Fruit fly (Drosophila melanogaster) whole organism, embryonic: ENCODE data around the gene Rab9.

Source experiments
- CG1024 ChIP-seq: fragments of 200-800 bp; sonication (Bioruptor generic); IDR thresholded peaks from 2 replicates; pipeline ENCODE4 v1.3.6; 2022; ENCODE audit warnings: missing biosample characterization, missing genetic modification characterization
- CG10431 ChIP-seq: fragments of 200-800 bp; sonication (Bioruptor generic); optimal IDR thresholded peaks from 3 replicates; lab custom pipeline; 2018; ENCODE audit warnings: missing biosample characterization, mild to moderate bottlenecking, missing genetic modification characterization
- CG10959 ChIP-seq: fragments of 200-800 bp; sonication (Bioruptor generic); IDR thresholded peaks from 2 replicates; pipeline ENCODE4 v1.3.6; 2022; ENCODE audit warnings: missing biosample characterization, missing genetic modification characterization
- CG11093 ChIP-seq: fragments of 200-800 bp; sonication (Bioruptor generic); IDR thresholded peaks from 3 replicates; pipeline ENCODE4 v1.3.6; 2022; ENCODE audit warnings: missing biosample characterization, missing genetic modification characterization
- CG11695 ChIP-seq: fragments of 200-800 bp; sonication (Bioruptor generic); IDR thresholded peaks from 3 replicates; pipeline ENCODE4 v1.3.6; 2022; ENCODE audit warnings: missing biosample characterization, missing genetic modification characterization
- CG12219 ChIP-seq: fragments of 200-800 bp; sonication (Bioruptor generic); optimal IDR thresholded peaks from 3 replicates; lab custom pipeline; 2018; ENCODE audit warnings: missing biosample characterization, mild to moderate bottlenecking, missing genetic modification characterization
- CG12659 ChIP-seq: fragments of 200-800 bp; sonication (Bioruptor generic); optimal IDR thresholded peaks from 3 replicates; lab custom pipeline; 2017; ENCODE audit warnings: mild to moderate bottlenecking, missing biosample characterization, missing genetic modification reagents, missing genetic modification characterization
- CG13624 ChIP-seq: fragments of 200-800 bp; sonication (Bioruptor generic); optimal IDR thresholded peaks from 2 replicates; lab custom pipeline; 2016; ENCODE audit warnings: missing biosample characterization, missing genetic modification characterization
- CG14014 ChIP-seq: fragments of 200-800 bp; sonication (Bioruptor generic); IDR thresholded peaks from 2 replicates; pipeline ENCODE4 v1.3.6; 2022; ENCODE audit warnings: missing biosample characterization, missing genetic modification characterization
- CG14667 ChIP-seq: fragments of 200-800 bp; sonication (Bioruptor generic); IDR thresholded peaks from 2 replicates; pipeline ENCODE4 v1.3.6; 2022; ENCODE audit warnings: missing biosample characterization, missing genetic modification characterization
- CG1647 ChIP-seq: fragments of 200-800 bp; sonication (Bioruptor generic); optimal IDR thresholded peaks from 3 replicates; lab custom pipeline; 2016; ENCODE audit warnings: missing biosample characterization, missing genetic modification characterization
- CG2889 ChIP-seq: fragments of 200-800 bp; sonication (Bioruptor generic); IDR thresholded peaks from 3 replicates; pipeline ENCODE4 v1.3.6; 2022; ENCODE audit warnings: missing biosample characterization, missing genetic modification characterization
- CG3163 ChIP-seq: fragments of 200-800 bp; sonication (Bioruptor generic); optimal IDR thresholded peaks from 3 replicates; lab custom pipeline; 2016; ENCODE audit warnings: missing biosample characterization, missing genetic modification characterization
- CG4820 ChIP-seq: fragments of 200-800 bp; sonication (Bioruptor generic); optimal IDR thresholded peaks from 3 replicates; lab custom pipeline; 2016; ENCODE audit warnings: missing biosample characterization, missing genetic modification characterization
- CG6272 ChIP-seq: fragments of 200-800 bp; sonication (Bioruptor generic); IDR thresholded peaks from 2 replicates; pipeline ENCODE4 v1.3.6; 2022; ENCODE audit warnings: missing biosample characterization, missing genetic modification characterization
- CG7357 ChIP-seq: fragments of 200-800 bp; sonication (Bioruptor generic); IDR thresholded peaks from 3 replicates; pipeline ENCODE4 v1.3.6; 2022; ENCODE audit warnings: missing biosample characterization, missing genetic modification characterization
- CG7786 ChIP-seq: fragments of 200-800 bp; sonication (Bioruptor generic); optimal IDR thresholded peaks from 2 replicates; lab custom pipeline; 2016; ENCODE audit warnings: missing biosample characterization, missing genetic modification characterization
- CG8281 ChIP-seq: fragments of 200-800 bp; sonication (Bioruptor generic); optimal IDR thresholded peaks from 2 replicates; lab custom pipeline; 2018; ENCODE audit warnings: missing biosample characterization, mild to moderate bottlenecking, missing genetic modification characterization, moderate library complexity
- CG8290 ChIP-seq, 3 experiments: fragments of 200-800 bp; sonication (Bioruptor generic); optimal IDR thresholded peaks; 2 replicates each; lab custom pipeline; 2016 to 2019; ENCODE audit warnings: missing biosample characterization in 3 of 3, missing genetic modification characterization in 3 of 3, mild to moderate bottlenecking in 2 of 3, moderate library complexity in 1 of 3
- CG9797 ChIP-seq: fragments of 200-800 bp; sonication (Bioruptor generic); optimal IDR thresholded peaks from 3 replicates; lab custom pipeline; 2018; ENCODE audit warnings: missing biosample characterization, mild to moderate bottlenecking, missing genetic modification characterization
- CkIIα-i1 ChIP-seq: fragments of 200-800 bp; sonication (Bioruptor generic); IDR thresholded peaks from 2 replicates; pipeline ENCODE4 v1.3.6; 2022; ENCODE audit warnings: missing biosample characterization, missing genetic modification characterization
- Dad ChIP-seq: fragments of 200-800 bp; sonication (Bioruptor generic); optimal IDR thresholded peaks from 3 replicates; lab custom pipeline; 2016; ENCODE audit warnings: missing biosample characterization, missing genetic modification characterization
- Dfd ChIP-seq, 2 experiments: fragments of >200 bp; optimal IDR thresholded peaks; 2 replicates each; lab custom pipeline; 2017; ENCODE audit warnings: missing biosample characterization in 2 of 2, missing genetic modification characterization in 2 of 2
- Dref ChIP-seq: fragments of 200-800 bp; sonication (Bioruptor generic); IDR thresholded peaks from 2 replicates; pipeline ENCODE4 v1.3.6; 2022; ENCODE audit warnings: missing biosample characterization, missing genetic modification characterization
- Gsc ChIP-seq: fragments of 200-800 bp; sonication (Bioruptor generic); IDR thresholded peaks from 2 replicates; pipeline ENCODE4 v1.3.6; 2022; ENCODE audit warnings: missing biosample characterization, missing genetic modification characterization
- HLH3B ChIP-seq: fragments of 200-800 bp; sonication (Bioruptor generic); IDR thresholded peaks from 2 replicates; pipeline ENCODE4 v1.3.6; 2022; ENCODE audit warnings: missing biosample characterization, missing genetic modification characterization
- Hmr ChIP-seq: fragments of 200-800 bp; sonication (Bioruptor generic); optimal IDR thresholded peaks from 3 replicates; lab custom pipeline; 2017; ENCODE audit warnings: mild to moderate bottlenecking, missing biosample characterization, missing genetic modification reagents, missing genetic modification characterization
- Hr3 ChIP-seq: fragments of 200-800 bp; sonication (Bioruptor generic); optimal IDR thresholded peaks from 3 replicates; lab custom pipeline; 2016; ENCODE audit warnings: missing biosample characterization, missing genetic modification characterization
- Hr51 ChIP-seq, 2 experiments: fragments of 200-800 bp; sonication (Bioruptor generic); optimal IDR thresholded peaks; 2 replicates in 1 of 2; 3 replicates in 1 of 2; lab custom pipeline; 2016 to 2018; ENCODE audit warnings: missing biosample characterization in 2 of 2, missing genetic modification characterization in 2 of 2, mild to moderate bottlenecking in 1 of 2, moderate library complexity in 1 of 2
- NFAT ChIP-seq: fragments of 200-800 bp; sonication (Bioruptor generic); IDR thresholded peaks from 2 replicates; pipeline ENCODE4 v1.3.6; 2022; ENCODE audit warnings: missing biosample characterization, missing genetic modification characterization
- Nf-YA ChIP-seq: fragments of 200-800 bp; sonication (Bioruptor generic); IDR thresholded peaks from 2 replicates; pipeline ENCODE4 v1.3.6; 2022; ENCODE audit warnings: missing biosample characterization, missing genetic modification characterization
- Ptx1 ChIP-seq: fragments of 200-800 bp; sonication (Bioruptor generic); IDR thresholded peaks from 2 replicates; pipeline ENCODE4 v1.3.6; 2022; ENCODE audit warnings: missing biosample characterization, missing genetic modification characterization
- Tbp ChIP-seq: fragments of >200 bp; optimal IDR thresholded peaks from 2 replicates; lab custom pipeline; 2018; ENCODE audit warnings: missing biosample characterization, missing genetic modification characterization
- Trl ChIP-seq, 3 experiments: fragments of >200 bp in 2 of 3; fragments of 200-800 bp in 1 of 3; sonication (Bioruptor generic) in 1 of 3; optimal IDR thresholded peaks; 2 replicates in 1 of 3; 3 replicates in 2 of 3; lab custom pipeline; 2016 to 2017; ENCODE audit warnings: missing biosample characterization in 1 of 3, missing genetic modification characterization in 1 of 3
- caup ChIP-seq: fragments of 200-800 bp; sonication (Bioruptor generic); optimal IDR thresholded peaks from 3 replicates; lab custom pipeline; 2017; ENCODE audit warnings: missing biosample characterization, mild to moderate bottlenecking, missing genetic modification characterization, moderate library complexity; ENCODE audit not compliant: severe bottlenecking
- da ChIP-seq: fragments of 200-800 bp; sonication (Bioruptor generic); optimal IDR thresholded peaks from 2 replicates; lab custom pipeline; 2016; ENCODE audit warnings: missing biosample characterization, missing genetic modification characterization
- dati ChIP-seq: fragments of 200-800 bp; sonication (Bioruptor generic); IDR thresholded peaks from 2 replicates; pipeline ENCODE4 v1.3.6; 2022; ENCODE audit warnings: missing biosample characterization, missing genetic modification characterization
- ewg ChIP-seq: fragments of 200-800 bp; sonication (Bioruptor generic); optimal IDR thresholded peaks from 3 replicates; lab custom pipeline; 2017; ENCODE audit warnings: mild to moderate bottlenecking, missing biosample characterization, missing genetic modification reagents, missing genetic modification characterization
- gsb ChIP-seq: fragments of 200-800 bp; sonication (Bioruptor generic); IDR thresholded peaks from 2 replicates; pipeline ENCODE4 v1.3.6; 2022; ENCODE audit warnings: missing biosample characterization, missing genetic modification characterization
- hkb ChIP-seq, 2 experiments: fragments of 200-800 bp in 1 of 2; fragments of >200 bp in 1 of 2; sonication (Bioruptor generic) in 1 of 2; IDR thresholded peaks in 1 of 2; optimal IDR thresholded peaks in 1 of 2; 2 replicates each; pipeline versions ENCODE4 v1.3.6 to Lab custom; 2017 to 2022; ENCODE audit warnings: missing biosample characterization in 1 of 2, missing genetic modification characterization in 1 of 2
- hth ChIP-seq: fragments of >200 bp; optimal IDR thresholded peaks from 2 replicates; lab custom pipeline; 2017; ENCODE audit warnings: inconsistent platforms
- klu ChIP-seq: fragments of 200-800 bp; sonication (Bioruptor generic); IDR thresholded peaks from 2 replicates; pipeline ENCODE4 v1.3.6; 2022; ENCODE audit warnings: missing biosample characterization, missing genetic modification characterization
- prd ChIP-seq, 3 experiments: fragments of >200 bp in 2 of 3; fragments of 200-800 bp in 1 of 3; sonication (Bioruptor generic) in 1 of 3; optimal IDR thresholded peaks in 2 of 3; IDR thresholded peaks in 1 of 3; 2 replicates in 2 of 3; 3 replicates in 1 of 3; pipeline versions ENCODE4 v1.3.6 to Lab custom; 2017 to 2022; ENCODE audit warnings: missing biosample characterization in 1 of 3, missing genetic modification characterization in 1 of 3
- ro ChIP-seq: fragments of 200-800 bp; sonication (Bioruptor generic); IDR thresholded peaks from 2 replicates; pipeline ENCODE4 v1.3.6; 2022; ENCODE audit warnings: missing biosample characterization, missing genetic modification characterization
- tx ChIP-seq: fragments of 200-800 bp; sonication (Bioruptor generic); optimal IDR thresholded peaks from 2 replicates; lab custom pipeline; 2016; ENCODE audit warnings: missing biosample characterization, missing genetic modification characterization
- wdn ChIP-seq: fragments of 200-800 bp; sonication (Bioruptor generic); IDR thresholded peaks from 2 replicates; pipeline ENCODE4 v1.3.6; 2022; ENCODE audit warnings: missing biosample characterization, missing genetic modification characterization
- zf30C ChIP-seq: fragments of 200-800 bp; sonication (Bioruptor generic); optimal IDR thresholded peaks from 3 replicates; lab custom pipeline; 2018; ENCODE audit warnings: missing biosample characterization, mild to moderate bottlenecking, missing genetic modification characterization

Gene Rab9

DNA sequence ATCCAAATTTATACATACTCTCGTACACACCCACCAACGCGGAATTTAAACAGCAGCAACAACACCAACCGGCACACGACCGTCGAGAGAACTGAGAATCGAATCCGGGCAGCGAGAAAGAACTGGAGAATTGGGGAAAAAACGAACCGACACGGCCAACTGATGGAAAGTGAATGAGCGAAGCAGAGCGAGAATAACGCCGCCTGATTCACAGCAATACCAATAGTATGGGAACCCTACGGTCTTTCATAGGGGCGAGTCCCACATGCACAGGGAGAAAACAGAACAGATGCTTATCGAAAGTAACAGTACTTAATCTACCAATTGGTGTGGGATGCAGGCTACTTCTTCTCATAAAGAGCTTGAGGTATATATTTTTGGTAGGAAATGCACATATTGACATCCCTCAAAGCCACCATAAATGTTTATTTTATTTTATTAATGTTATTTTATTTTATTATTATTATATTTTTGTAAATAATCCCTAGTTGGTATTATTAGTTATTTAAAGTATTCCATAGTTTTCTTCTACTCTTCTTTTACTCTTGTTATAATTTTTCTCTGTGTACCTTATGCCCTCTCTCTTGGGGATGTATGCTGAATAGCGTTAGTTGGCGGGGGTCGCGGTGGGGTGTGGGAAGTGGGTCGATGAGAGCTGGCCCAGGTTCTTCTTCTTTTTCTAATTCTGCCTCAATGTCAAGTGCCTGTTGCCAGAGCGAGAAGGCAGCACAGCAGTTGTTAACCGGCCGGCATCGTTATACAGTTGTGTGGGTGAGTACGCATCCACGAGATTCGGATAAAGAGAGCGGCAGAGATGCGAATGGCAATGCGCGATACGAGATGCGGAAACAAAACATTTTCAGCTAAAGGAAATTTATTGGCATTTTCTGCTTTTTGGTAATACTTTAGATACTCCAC is 33.8 kb upstream of the Rab9 start, which contains the start of gene CG17544 (continued):
- peak; percentile 31 for TF ChIP-seq CG7786 (GFP tag; lab: Kevin White, UChicago)
- TF ChIP-seq Hmr (GFP tag; lab: Kevin White, UChicago): peak; percentile 91
- TF ChIP-seq hkb (optimal IDR thresholded peaks at IDR 0.05; lab: Kevin White, UChicago): no peak
- TF ChIP-seq hkb (GFP tag; IDR thresholded peaks at IDR 0.05; lab: Robert Waterston, UW): no peak; the same call in none of the 2 replicates
- TF ChIP-seq CG12219: peak; percentile 11
- TF ChIP-seq CG6272: peak; percentile 13
- no peak for TF ChIP-seq Dfd (GFP tag; optimal IDR thresholded peaks at IDR 0.05; lab: Kevin White, UChicago)
- TF ChIP-seq NFAT (GFP tag; lab: Robert Waterston, UW): peak; percentile 70
- TF ChIP-seq dati (GFP tag; lab: Robert Waterston, UW): no peak
- TF ChIP-seq ewg (GFP tag; lab: Kevin White, UChicago): peak; percentile 62
- no peak for TF ChIP-seq Gsc (GFP tag; lab: Robert Waterston, UW)
- TF ChIP-seq Hr3 (GFP tag; lab: Kevin White, UChicago): peak; percentile 86
- 0 out of 3 replicates have a peak, but pooled peaks have one; percentile 42 for TF ChIP-seq CG7357
- peak; percentile 1 for TF ChIP-seq CG10431 (GFP tag; lab: Kevin White, UChicago)
- peak; percentile 61 for TF ChIP-seq CG8281 (tag; lab: Kevin White, UChicago)
- TF ChIP-seq CG4820: peak; percentile 52
- peak; percentile 72 for TF ChIP-seq caup (GFP tag; lab: Kevin White, UChicago)
- no peak for TF ChIP-seq CG1024 (GFP tag; lab: Robert Waterston, UW)
- peak; percentile 62 for TF ChIP-seq CG3163 (GFP tag; lab: Kevin White, UChicago)
- peak; percentile 67 for TF ChIP-seq Ptx1 (GFP tag; lab: Robert Waterston, UW)
- no peak for TF ChIP-seq hth
- no peak for TF ChIP-seq HLH3B (GFP tag; lab: Robert Waterston, UW)
- TF ChIP-seq gsb (GFP tag; lab: Robert Waterston, UW): 0 out of 2 replicates have a peak, but pooled peaks have one; percentile 37
- TF ChIP-seq Nf-YA (GFP tag; lab: Robert Waterston, UW): no peak
- TF ChIP-seq Tbp (GFP tag; lab: Kevin White, UChicago): no peak
- peak; percentile 48 for TF ChIP-seq CG14014 (GFP tag; lab: Robert Waterston, UW)
- no peak for TF ChIP-seq Dref
- no peak for TF ChIP-seq prd (optimal IDR thresholded peaks at IDR 0.05; lab: Kevin White, UChicago)
- peak; percentile 71 for TF ChIP-seq prd (GFP tag; IDR thresholded peaks at IDR 0.05; lab: Robert Waterston, UW)
- no peak for TF ChIP-seq CG1647 (GFP tag; lab: Kevin White, UChicago)
- TF ChIP-seq CkIIα-i1 (GFP tag; lab: Robert Waterston, UW): no peak
- TF ChIP-seq CG12659: peak; percentile 82
- TF ChIP-seq CG13624: peak; percentile 18
- TF ChIP-seq da: no peak
- peak; percentile 50; the same call in 1 of the 3 replicates for TF ChIP-seq CG11093 (GFP tag; lab: Robert Waterston, UW)
- peak; percentile 42 for TF ChIP-seq wdn (GFP tag; lab: Robert Waterston, UW)
- TF ChIP-seq Dad (GFP tag; lab: Kevin White, UChicago): no peak
- TF ChIP-seq CG14667 (GFP tag; lab: Robert Waterston, UW): peak; percentile 33; the same call in 1 of the 2 replicates
- TF ChIP-seq CG11695 (GFP tag; lab: Robert Waterston, UW): 0 out of 3 replicates have a peak, but pooled peaks have one; percentile 64
- peak; percentile 36 to 83 for TF ChIP-seq Hr51 (GFP tag; optimal IDR thresholded peaks at IDR 0.05; lab: Kevin White, UChicago)
- TF ChIP-seq tx (GFP tag; lab: Kevin White, UChicago): no peak
- TF ChIP-seq CG2889: peak; percentile 35; the same call in 1 of the 3 replicates
- no peak for TF ChIP-seq ro (GFP tag; lab: Robert Waterston, UW)
- no peak for TF ChIP-seq CG9797 (GFP tag; lab: Kevin White, UChicago)
- no peak for TF ChIP-seq CG10959 (GFP tag; lab: Robert Waterston, UW)
- TF ChIP-seq Trl (optimal IDR thresholded peaks at IDR 0.05; lab: Kevin White, UChicago): peak; percentile 67 to 71
- peak; percentile 14 for TF ChIP-seq Trl (GFP tag; optimal IDR thresholded peaks at IDR 0.05; lab: Kevin White, UChicago)
- TF ChIP-seq klu (GFP tag; lab: Robert Waterston, UW): peak; percentile 69; the same call in 1 of the 2 replicates
- peak; percentile 83 for TF ChIP-seq zf30C
- TF ChIP-seq CG8290 (GFP tag; optimal IDR thresholded peaks at IDR 0.05; lab: Kevin White, UChicago): peak; percentile 19
- peak in 1 of 2 experiments; percentile 75 for TF ChIP-seq CG8290 (tag; optimal IDR thresholded peaks at IDR 0.05; lab: Kevin White, UChicago)
